Worm (Caenorhabditis elegans) whole organism, late embryonic: ENCODE results near the gene srz-14.

Experiments used
- C08G9.2 ChIP-seq: sonication (generic microtip); optimal IDR thresholded peaks from 2 replicates; lab custom pipeline; 2016; ENCODE audit warnings: mild to moderate bottlenecking, missing genetic modification characterization, moderate library complexity, missing compliant biosample characterization
- C38D4.7 ChIP-seq: fragments of 200-800 bp; sonication (Bioruptor generic); optimal IDR thresholded peaks from 2 replicates; lab custom pipeline; 2018; ENCODE audit warnings: mild to moderate bottlenecking, missing genetic modification characterization, moderate library complexity, missing compliant biosample characterization
- F13H6.1 ChIP-seq: sonication (generic microtip); optimal IDR thresholded peaks from 2 replicates; lab custom pipeline; 2016; ENCODE audit warnings: missing genetic modification characterization, missing compliant biosample characterization
- K09A11.1 ChIP-seq: sonication (generic microtip); optimal IDR thresholded peaks from 2 replicates; lab custom pipeline; 2017; ENCODE audit warnings: antibody characterized with exemption, mild to moderate bottlenecking, missing genetic modification characterization, missing compliant biosample characterization; ENCODE audit not compliant: insufficient read depth
- ama-1 ChIP-seq: fragments of 150-350 bp; optimal IDR thresholded peaks from 2 replicates; lab custom pipeline; 2014
- ceh-18 ChIP-seq: sonication (generic microtip); optimal IDR thresholded peaks from 2 replicates; lab custom pipeline; 2016; ENCODE audit warnings: missing genetic modification characterization, missing compliant biosample characterization
- ceh-24 ChIP-seq: sonication (generic microtip); optimal IDR thresholded peaks from 2 replicates; lab custom pipeline; 2016; ENCODE audit warnings: mild to moderate bottlenecking, missing genetic modification characterization, missing compliant biosample characterization
- ceh-34 ChIP-seq: sonication (generic microtip); optimal IDR thresholded peaks from 2 replicates; lab custom pipeline; 2016; ENCODE audit warnings: mild to moderate bottlenecking, missing genetic modification characterization, missing compliant biosample characterization
- ceh-45 ChIP-seq: fragments of 200-800 bp; sonication (Bioruptor generic); IDR thresholded peaks from 2 replicates; pipeline ENCODE4 v1.3.6; 2022; ENCODE audit warnings: missing genetic modification reagents, missing genetic modification characterization, missing compliant biosample characterization
- fkh-10 ChIP-seq: fragments of 150-350 bp; optimal IDR thresholded peaks from 2 replicates; lab custom pipeline; 2014; ENCODE audit warnings: missing biosample characterization, missing genetic modification reagents, missing genetic modification characterization
- fkh-6 ChIP-seq: sonication (generic microtip); optimal IDR thresholded peaks from 2 replicates; lab custom pipeline; 2016; ENCODE audit warnings: missing genetic modification characterization, missing compliant biosample characterization
- hlh-13 ChIP-seq: fragments of 200-800 bp; sonication (Bioruptor generic); optimal IDR thresholded peaks from 2 replicates; lab custom pipeline; 2018; ENCODE audit warnings: mild to moderate bottlenecking, missing genetic modification characterization, missing compliant biosample characterization
- hlh-6 ChIP-seq: sonication (generic microtip); optimal IDR thresholded peaks from 2 replicates; lab custom pipeline; 2016; ENCODE audit warnings: missing genotype, missing genetic modification characterization, missing compliant biosample characterization
- hlh-8 ChIP-seq: sonication (generic microtip); optimal IDR thresholded peaks from 2 replicates; lab custom pipeline; 2016; ENCODE audit warnings: missing genotype, missing genetic modification characterization, missing compliant biosample characterization
- lin-11 ChIP-seq: fragments of 200-800 bp; sonication (Bioruptor generic); optimal IDR thresholded peaks from 2 replicates; lab custom pipeline; 2018; ENCODE audit warnings: mild to moderate bottlenecking, missing genetic modification characterization, missing compliant biosample characterization
- madf-2 ChIP-seq: sonication (generic microtip); optimal IDR thresholded peaks from 2 replicates; lab custom pipeline; 2017; ENCODE audit warnings: missing genetic modification characterization, missing compliant biosample characterization
- mec-3 ChIP-seq: sonication (generic microtip); optimal IDR thresholded peaks from 2 replicates; lab custom pipeline; 2016; ENCODE audit warnings: borderline replicate concordance, missing genetic modification characterization, missing compliant biosample characterization
- nfya-1 ChIP-seq: sonication (generic microtip); optimal IDR thresholded peaks from 2 replicates; lab custom pipeline; 2017; ENCODE audit warnings: missing genetic modification characterization, mild to moderate bottlenecking, missing compliant biosample characterization, antibody characterized with exemption, moderate library complexity
- nhr-11 ChIP-seq: fragments of 150-350 bp; optimal IDR thresholded peaks from 2 replicates; lab custom pipeline; 2014; ENCODE audit warnings: missing biosample characterization, missing genetic modification characterization
- odd-2 ChIP-seq: sonication (generic microtip); optimal IDR thresholded peaks from 2 replicates; lab custom pipeline; 2017; ENCODE audit warnings: antibody characterized with exemption, mild to moderate bottlenecking, missing genetic modification characterization, missing compliant biosample characterization
- pag-3 ChIP-seq: sonication (generic microtip); optimal IDR thresholded peaks from 2 replicates; lab custom pipeline; 2016; ENCODE audit warnings: missing compliant biosample characterization, missing genetic modification characterization, borderline replicate concordance
- pat-9 ChIP-seq: fragments of 200-800 bp; sonication (Bioruptor generic); optimal IDR thresholded peaks from 2 replicates; lab custom pipeline; 2018; ENCODE audit warnings: mild to moderate bottlenecking, missing genetic modification characterization, moderate library complexity, missing compliant biosample characterization
- pha-4 ChIP-seq: fragments of 150-350 bp; optimal IDR thresholded peaks from 2 replicates; lab custom pipeline; 2018; ENCODE audit warnings: missing biosample characterization, missing genetic modification reagents, missing genetic modification characterization
- pros-1 ChIP-seq: fragments of 150-350 bp; optimal IDR thresholded peaks from 2 replicates; lab custom pipeline; 2014; ENCODE audit warnings: missing biosample characterization, missing genetic modification reagents, missing genetic modification characterization
- ref-2 ChIP-seq: sonication (generic microtip); optimal IDR thresholded peaks from 2 replicates; lab custom pipeline; 2016; ENCODE audit warnings: missing genetic modification characterization, missing compliant biosample characterization
- sdc-2 ChIP-seq: sonication (generic microtip); optimal IDR thresholded peaks from 2 replicates; lab custom pipeline; 2016; ENCODE audit warnings: missing genotype, missing genetic modification characterization, missing compliant biosample characterization
- tbx-2 ChIP-seq: sonication (generic microtip); optimal IDR thresholded peaks from 2 replicates; lab custom pipeline; 2016; ENCODE audit warnings: missing genetic modification characterization, missing compliant biosample characterization
- unc-3 ChIP-seq, 2 experiments: fragments of 200-800 bp in 1 of 2; sonication (Bioruptor generic) in 1 of 2; sonication (generic microtip) in 1 of 2; conservative IDR thresholded peaks in 1 of 2; optimal IDR thresholded peaks in 1 of 2; 2 replicates each; pipeline versions ENCODE4 v1.3.6 to Lab custom; 2016 to 2022; ENCODE audit warnings: missing compliant biosample characterization in 2 of 2, missing genetic modification characterization in 2 of 2, missing genetic modification reagents in 1 of 2
- unc-86 ChIP-seq: sonication (generic microtip); optimal IDR thresholded peaks from 2 replicates; lab custom pipeline; 2016; ENCODE audit warnings: missing genetic modification characterization, missing compliant biosample characterization

The srz-14 gene

DNA sequence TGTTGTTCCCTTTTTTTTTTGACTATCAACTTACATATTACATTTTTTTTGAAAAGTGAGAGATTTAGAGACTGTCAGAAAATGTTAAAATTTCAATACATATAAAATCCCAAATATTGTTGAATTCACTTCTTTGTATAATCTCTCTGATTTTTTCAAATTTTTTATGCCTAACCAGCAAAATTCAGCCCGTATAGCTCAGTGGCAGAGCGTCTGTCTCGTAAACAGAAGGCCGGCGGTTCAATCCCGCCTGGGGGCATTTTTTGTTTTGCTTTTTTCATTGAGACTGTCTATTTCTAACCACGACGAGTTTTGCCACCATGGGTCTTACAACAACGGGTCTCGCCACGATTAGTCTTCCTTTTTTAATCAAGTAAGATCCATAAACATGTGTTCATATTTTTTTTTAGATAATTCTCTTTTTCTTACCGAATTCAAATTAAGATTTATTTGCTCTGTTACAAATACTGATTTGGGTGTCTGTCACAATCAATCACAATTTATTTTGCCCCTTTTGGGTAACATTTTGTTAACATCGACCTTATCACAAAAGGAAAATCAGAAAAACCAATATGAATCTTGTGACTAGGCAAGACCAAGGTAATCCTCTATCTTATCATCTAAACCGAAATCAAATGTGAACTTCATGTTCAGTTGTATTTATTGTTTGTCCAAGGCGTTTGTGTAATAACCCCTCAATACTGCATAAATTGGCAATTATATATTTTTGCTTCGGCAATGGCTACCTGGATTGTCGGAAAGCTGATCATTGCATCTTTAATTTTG lies 35.7 kb downstream of the srz-14 start, which contains the start of gene glc-1:
Gene glc-1 (plus strand): TSS at position 663 of the 786 bp plus-strand sequence.
- no peak for TF ChIP-seq nhr-11 (tag; lab: Kevin White, UChicago)

DNA sequence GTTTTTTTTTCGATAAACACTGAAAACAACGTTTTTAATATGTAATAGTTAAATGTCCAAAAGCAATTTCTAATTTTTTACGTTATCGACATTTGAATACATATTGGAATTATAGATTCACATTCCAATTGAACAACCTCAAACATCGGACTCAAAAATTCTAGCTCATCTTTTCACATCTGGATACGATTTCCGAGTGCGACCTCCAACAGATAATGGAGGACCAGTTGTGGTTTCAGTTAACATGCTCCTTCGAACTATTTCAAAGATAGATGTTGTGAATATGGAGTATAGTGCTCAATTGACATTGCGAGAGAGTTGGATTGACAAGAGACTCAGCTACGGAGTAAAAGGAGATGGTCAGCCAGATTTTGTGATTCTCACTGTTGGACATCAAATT lies 36.6 kb downstream of the srz-14 start:
- TF ChIP-seq ama-1 (no peak), sdc-2 (tag; lab: Kevin White, UChicago) (no peak), ref-2 (tag; lab: Kevin White, UChicago) (no peak), ceh-45 (GFP tag; lab: Robert Waterston, UW) (no peak), pat-9 (tag; lab: Kevin White, UChicago) (no peak), hlh-6 (tag; lab: Kevin White, UChicago) (no peak), fkh-6 (no peak), ceh-18 (tag; lab: Kevin White, UChicago) (no peak), tbx-2 (tag; lab: Kevin White, UChicago) (no peak), F13H6.1 (tag; lab: Kevin White, UChicago) (no peak)
- TF ChIP-seq, all 69 proteins: peak for 0

DNA sequence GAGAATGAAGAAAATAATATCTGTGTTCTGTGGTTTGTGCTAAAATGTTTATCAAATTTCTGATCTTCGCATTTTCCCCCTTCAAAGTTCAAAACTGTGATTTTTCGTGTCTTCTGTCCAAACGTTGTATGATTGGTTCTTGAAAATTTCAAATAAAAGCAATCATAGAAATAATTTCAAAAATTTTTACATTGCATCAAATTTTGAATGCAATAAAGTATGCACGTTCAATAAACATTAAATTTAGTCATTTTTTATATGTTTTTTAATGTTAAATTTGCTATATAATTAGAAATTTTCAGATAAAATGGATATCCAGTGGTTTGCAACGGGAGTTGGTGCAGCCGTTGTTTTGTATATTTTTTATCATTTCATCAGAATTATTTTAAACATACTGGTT lies 40.6 kb downstream of the srz-14 start, which contains the start of gene stdh-2:
Gene stdh-2 (plus strand): TSS at position 301 of the 400 bp plus-strand sequence.
- TF ChIP-seq fkh-10 (GFP tag; lab: Kevin White, UChicago) (no peak), unc-3 (GFP tag; conservative IDR thresholded peaks at IDR 0.05; lab: Robert Waterston, UW) (no peak), unc-3 (tag; optimal IDR thresholded peaks at IDR 0.05; lab: Kevin White, UChicago) (no peak), hlh-13 (GFP tag; lab: Kevin White, UChicago) (no peak), C38D4.7 (GFP tag; lab: Kevin White, UChicago) (no peak), ama-1 (no peak), pha-4 (tag; lab: Kevin White, UChicago) (no peak), unc-86 (tag; lab: Kevin White, UChicago) (no peak)

DNA sequence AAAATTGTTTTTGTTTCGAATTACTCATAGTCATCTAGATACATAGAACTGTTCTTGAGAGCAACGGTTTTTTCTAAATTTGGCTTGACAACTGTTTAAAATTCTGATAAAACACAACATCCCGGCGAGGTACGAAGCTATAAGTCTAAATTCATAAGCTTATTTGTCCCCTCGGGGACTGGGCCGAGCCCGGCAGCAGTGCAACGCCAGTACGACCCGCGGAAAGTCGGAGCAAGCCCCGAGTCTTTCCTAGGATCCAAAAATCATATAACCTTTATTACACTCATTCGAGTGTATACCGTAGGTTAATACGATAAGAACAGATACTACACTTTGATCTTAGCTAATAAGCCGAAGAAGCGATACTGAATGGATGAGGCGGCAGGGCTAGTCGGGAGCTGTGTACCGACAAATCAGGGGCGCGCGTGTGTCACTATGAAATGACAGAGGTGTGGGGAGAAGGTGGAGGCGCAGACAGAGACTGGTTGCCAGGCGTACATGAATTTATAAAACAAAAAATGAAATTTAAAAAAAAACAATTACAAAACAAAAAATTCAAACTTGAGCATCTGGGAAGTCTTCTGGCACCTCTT lies 42.2 kb downstream of the srz-14 start:
- no peak for TF ChIP-seq pag-3 (tag; lab: Kevin White, UChicago)
- no peak for TF ChIP-seq ceh-34 (tag; lab: Kevin White, UChicago)
- no peak for TF ChIP-seq sdc-2 (tag; lab: Kevin White, UChicago)

DNA sequence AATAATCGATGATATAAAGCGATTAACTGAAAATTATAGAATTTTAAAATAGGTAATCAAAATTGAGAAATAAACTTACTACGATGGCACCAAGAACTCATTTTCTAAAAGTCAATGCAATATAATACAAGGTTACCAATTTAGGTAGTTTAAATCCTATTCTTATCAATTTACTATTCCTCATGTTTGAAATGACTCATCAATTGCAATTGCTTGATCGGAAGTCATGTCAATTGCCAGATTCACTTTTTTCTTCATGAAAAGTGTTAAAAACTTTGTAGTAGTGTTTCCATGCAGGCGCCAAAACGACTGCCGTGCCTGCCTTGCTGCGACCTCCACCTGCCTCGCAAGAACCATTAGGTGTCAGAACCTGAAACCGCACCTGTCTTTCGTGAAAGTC lies 43.1 kb downstream of the srz-14 start, which contains the start of gene F11A5.13:
Gene F11A5.13 (minus strand): TSS at position 101 of the 400 bp plus-strand sequence.
- TF ChIP-seq madf-2 (tag; lab: Kevin White, UChicago) = no peak
- no peak for TF ChIP-seq pros-1
- TF ChIP-seq ceh-24 = no peak
- TF ChIP-seq ceh-34 (tag; lab: Kevin White, UChicago) = no peak
- no peak for TF ChIP-seq nhr-11 (tag; lab: Kevin White, UChicago)
- TF ChIP-seq tbx-2 (tag; lab: Kevin White, UChicago) = no peak
- no peak for TF ChIP-seq mec-3 (tag; lab: Kevin White, UChicago)
- no peak for TF ChIP-seq odd-2
- no peak for TF ChIP-seq hlh-8 (tag; lab: Kevin White, UChicago)
- no peak for TF ChIP-seq hlh-6 (tag; lab: Kevin White, UChicago)
- no peak for TF ChIP-seq pag-3 (tag; lab: Kevin White, UChicago)
- no peak for TF ChIP-seq unc-3 (GFP tag; conservative IDR thresholded peaks at IDR 0.05; lab: Robert Waterston, UW)
- no peak for TF ChIP-seq unc-3 (tag; optimal IDR thresholded peaks at IDR 0.05; lab: Kevin White, UChicago)
- no peak for TF ChIP-seq fkh-10 (GFP tag; lab: Kevin White, UChicago)
- no peak for TF ChIP-seq nfya-1 (tag; lab: Kevin White, UChicago)
- no peak for TF ChIP-seq K09A11.1
- no peak for TF ChIP-seq lin-11 (tag; lab: Kevin White, UChicago)
- no peak for TF ChIP-seq C08G9.2 (tag; lab: Kevin White, UChicago)
